Worm (Caenorhabditis elegans) whole organism, L4/young adult: ENCODE results near the gene H43I07.4.

Experiments used
- W03F9.2 ChIP-seq: fragments of 150-350 bp; optimal IDR thresholded peaks from 2 replicates; lab custom pipeline; 2014; ENCODE audit warnings: missing biosample characterization, missing genetic modification characterization
- dao-5 ChIP-seq: sonication (generic microtip); optimal IDR thresholded peaks from 2 replicates; lab custom pipeline; 2016; ENCODE audit warnings: missing genotype, missing genetic modification characterization, moderate library complexity, missing compliant biosample characterization
- him-1 ChIP-seq: sonication (generic microtip); optimal IDR thresholded peaks from 2 replicates; lab custom pipeline; 2016; ENCODE audit warnings: missing genotype, missing genetic modification reagents, missing genetic modification characterization, missing compliant biosample characterization

DNA sequence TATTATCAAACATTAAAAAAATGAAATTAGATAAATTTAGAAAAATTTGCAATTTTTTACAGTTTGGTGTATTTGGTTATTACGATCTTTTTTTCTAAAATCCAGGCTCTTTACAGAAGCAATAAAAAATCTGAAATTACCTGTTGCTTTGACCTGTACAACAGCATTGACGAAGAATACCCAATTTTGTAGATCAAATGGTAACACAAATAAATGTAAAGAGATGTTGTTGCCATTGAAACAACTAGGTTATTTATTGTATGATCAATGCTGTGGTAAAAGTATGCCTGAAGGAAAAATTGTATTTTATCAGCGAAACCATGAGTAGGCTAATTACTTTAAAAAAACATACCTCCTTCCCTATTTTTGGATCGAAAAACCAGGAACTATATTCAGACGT is 25.6 kb downstream of the H43I07.4 start:
- TF ChIP-seq him-1, result no peak
- TF ChIP-seq W03F9.2 (tag; lab: Kevin White, UChicago), result no peak
- TF ChIP-seq dao-5 (tag; lab: Kevin White, UChicago), result no peak
